Fruit fly (Drosophila melanogaster): ENCODE results near the gene lectin-24Db.

lectin-24Db gene

DNA sequence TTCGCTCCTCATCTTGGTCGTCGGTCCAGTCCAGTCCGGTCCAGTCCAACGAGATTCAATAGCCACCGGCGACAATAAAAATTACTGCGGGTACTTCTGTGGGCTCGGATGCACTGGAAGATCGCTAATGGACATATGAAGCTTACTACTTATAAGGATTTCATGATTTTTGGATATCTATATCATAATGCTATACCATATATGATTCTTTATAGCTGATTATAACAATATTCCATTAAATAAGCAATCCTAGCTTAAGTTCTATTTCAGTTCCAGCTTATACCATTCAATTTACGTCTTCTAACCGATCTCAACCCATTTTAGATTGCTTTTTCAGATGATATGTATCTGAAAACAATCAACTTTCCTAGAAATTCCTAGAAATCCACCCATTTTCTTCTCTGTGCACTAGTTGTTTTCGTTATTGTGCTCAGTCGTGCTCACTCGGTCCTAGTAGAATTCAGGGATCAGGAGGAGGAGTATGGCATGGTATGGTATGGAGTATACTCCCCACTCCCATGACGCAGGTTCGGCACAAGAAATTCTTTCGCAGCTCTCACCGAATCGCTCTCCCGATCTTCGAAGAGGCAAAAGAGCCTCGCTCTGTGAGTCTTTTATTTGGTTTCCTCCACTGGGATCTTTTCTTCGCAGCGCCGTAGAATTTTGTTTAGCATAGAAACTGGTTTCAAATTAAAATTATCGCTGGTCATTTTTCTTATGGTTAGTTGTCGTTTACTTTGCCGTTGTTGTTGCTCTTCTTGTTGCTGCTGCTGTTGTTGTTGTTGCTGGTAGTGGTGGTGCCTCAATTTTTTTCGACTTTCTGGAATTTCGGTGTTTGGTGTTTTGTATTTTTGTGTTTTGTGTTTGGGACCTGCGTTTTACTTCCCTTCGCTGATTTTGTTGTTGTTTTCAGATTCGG is 34.3 kb downstream of the lectin-24Db start:
- no peak for TF ChIP-seq CG17801 (GFP tag; optimal IDR thresholded peaks at IDR 0.05; ENCODE audit: partially characterized antibody)

- TF ChIP-seq CG17801 (GFP tag; optimal IDR thresholded peaks at IDR 0.05; ENCODE audit: partially characterized antibody) = no peak
These were observed 35.0 kb downstream of the lectin-24Db start for dm6 chr2L:4222921-4223279.

- TF ChIP-seq CG17801 (GFP tag; optimal IDR thresholded peaks at IDR 0.05; ENCODE audit: partially characterized antibody) = no peak
These were observed 36.4 kb downstream of the lectin-24Db start for dm6 chr2L:4224158-4224799.

dm6 chr2L:4226792-4227191 is 38.9 kb downstream of the lectin-24Db start, which contains the start of gene CG3702:
CG3702 (minus strand) TSS chr2L:4227097.
- TF ChIP-seq CG17801 (GFP tag; optimal IDR thresholded peaks at IDR 0.05; ENCODE audit: partially characterized antibody) = no peak

- TF ChIP-seq CG17801 (GFP tag; optimal IDR thresholded peaks at IDR 0.05; ENCODE audit: partially characterized antibody) = peak; percentile 40
These were observed 39.6 kb downstream of the lectin-24Db start, which contains the start of gene RpL40 for dm6 chr2L:4227546-4227945. RpL40 (plus strand) TSS chr2L:4227699.

DNA sequence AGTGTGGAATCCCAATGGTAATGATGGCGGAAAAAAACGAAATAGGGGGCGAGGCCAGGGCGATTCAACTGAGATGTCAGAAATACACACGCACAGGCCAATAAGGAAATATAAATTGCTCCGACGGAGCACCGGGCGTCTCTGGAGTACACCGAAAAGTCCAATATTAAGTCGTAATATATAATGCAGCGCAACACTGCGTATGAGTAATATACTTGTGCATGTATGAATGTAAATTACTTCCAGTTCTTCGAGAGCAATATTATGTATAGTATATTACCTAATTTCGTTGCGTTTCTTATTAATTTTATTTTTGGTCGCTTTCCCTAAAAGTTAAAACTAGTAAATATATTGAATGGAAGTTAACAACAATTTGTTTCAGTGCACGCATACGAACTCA is 42.6 kb downstream of the lectin-24Db start:
- no peak for TF ChIP-seq CG17801 (GFP tag; optimal IDR thresholded peaks at IDR 0.05; ENCODE audit: partially characterized antibody)

Data from ovary, adult (tissue).